Fruit fly (Drosophila melanogaster): Measurements from ENCODE around the gene bma.

- no peak for TF ChIP-seq EcR (GFP tag; optimal IDR thresholded peaks at IDR 0.05)
- no peak for TF ChIP-seq pan (optimal IDR thresholded peaks at IDR 0.05)
- no peak for TF ChIP-seq CG8478 (optimal IDR thresholded peaks at IDR 0.05)
- TF ChIP-seq psq (optimal IDR thresholded peaks at IDR 0.05), result no peak
- no peak for TF ChIP-seq Dll (optimal IDR thresholded peaks at IDR 0.05)
These were observed 2.9 kb upstream of the bma start for dm6 chr3L:9904988-9905387.

All from whole organism.